Fruit fly (Drosophila melanogaster) whole organism, embryonic: Measurements from ENCODE around the gene pyd.

Experiments
- Atf3 ChIP-seq: fragments of 200-800 bp; sonication (Bioruptor generic); optimal IDR thresholded peaks from 3 replicates; lab custom pipeline; 2016; ENCODE audit warnings: missing biosample characterization, missing genetic modification characterization
- CG10274 ChIP-seq: fragments of 200-800 bp; sonication (Bioruptor generic); optimal IDR thresholded peaks from 3 replicates; lab custom pipeline; 2017; ENCODE audit warnings: missing biosample characterization, mild to moderate bottlenecking, missing genetic modification characterization
- CG10565 ChIP-seq: fragments of 200-800 bp; sonication (Bioruptor generic); optimal IDR thresholded peaks from 3 replicates; lab custom pipeline; 2016; ENCODE audit warnings: missing biosample characterization, mild to moderate bottlenecking, missing genetic modification characterization
- CG12236 ChIP-seq: fragments of 200-800 bp; sonication (Bioruptor generic); optimal IDR thresholded peaks from 2 replicates; lab custom pipeline; 2016; ENCODE audit warnings: missing biosample characterization, missing genetic modification characterization
- CG12942 ChIP-seq: fragments of 200-800 bp; sonication (Bioruptor generic); optimal IDR thresholded peaks from 3 replicates; lab custom pipeline; 2016; ENCODE audit warnings: missing biosample characterization, missing genetic modification characterization
- CG14667 ChIP-seq: fragments of 200-800 bp; sonication (Bioruptor generic); IDR thresholded peaks from 2 replicates; pipeline ENCODE4 v1.3.6; 2022; ENCODE audit warnings: missing biosample characterization, missing genetic modification characterization
- CG15073 ChIP-seq: fragments of 200-800 bp; sonication (Bioruptor generic); optimal IDR thresholded peaks from 2 replicates; lab custom pipeline; 2016; ENCODE audit warnings: missing biosample characterization, missing genetic modification characterization
- CG15269 ChIP-seq: fragments of 200-800 bp; sonication (Bioruptor generic); optimal IDR thresholded peaks from 2 replicates; lab custom pipeline; 2018; ENCODE audit warnings: missing biosample characterization, mild to moderate bottlenecking, missing genetic modification characterization, moderate library complexity
- CG1832 ChIP-seq: fragments of 200-800 bp; sonication (Bioruptor generic); optimal IDR thresholded peaks from 2 replicates; lab custom pipeline; 2017; ENCODE audit warnings: missing biosample characterization, mild to moderate bottlenecking, missing genetic modification characterization, inconsistent platforms
- CG18619 ChIP-seq: fragments of 200-800 bp; sonication (Bioruptor generic); optimal IDR thresholded peaks from 3 replicates; lab custom pipeline; 2017; ENCODE audit warnings: missing biosample characterization, mild to moderate bottlenecking, missing genetic modification characterization
- CG4424 ChIP-seq: fragments of 200-800 bp; sonication (Bioruptor generic); optimal IDR thresholded peaks from 3 replicates; lab custom pipeline; 2016; ENCODE audit warnings: missing biosample characterization, missing genetic modification characterization
- CG5953 ChIP-seq: fragments of 200-800 bp; sonication (Bioruptor generic); IDR thresholded peaks from 2 replicates; pipeline ENCODE4 v1.3.6; 2022; ENCODE audit warnings: missing biosample characterization, missing genetic modification characterization
- CG6254 ChIP-seq: fragments of 200-800 bp; sonication (Bioruptor generic); optimal IDR thresholded peaks from 3 replicates; lab custom pipeline; 2017; ENCODE audit warnings: mild to moderate bottlenecking, missing biosample characterization, missing genetic modification reagents, missing genetic modification characterization
- CG6689 ChIP-seq: fragments of 200-800 bp; sonication (Bioruptor generic); IDR thresholded peaks from 2 replicates; pipeline ENCODE4 v1.3.6; 2022; ENCODE audit warnings: missing biosample characterization, missing genetic modification characterization
- CG6791 ChIP-seq: fragments of 200-800 bp; sonication (Bioruptor generic); IDR thresholded peaks from 3 replicates; pipeline ENCODE4 v1.3.6; 2022; ENCODE audit warnings: missing biosample characterization, missing genetic modification characterization; ENCODE audit not compliant: partially characterized antibody
- CG7987 ChIP-seq: fragments of 200-800 bp; sonication (Bioruptor generic); optimal IDR thresholded peaks from 2 replicates; lab custom pipeline; 2018; ENCODE audit warnings: missing biosample characterization, mild to moderate bottlenecking, missing genetic modification characterization, moderate library complexity
- CG8359 ChIP-seq: fragments of 200-800 bp; sonication (Bioruptor generic); optimal IDR thresholded peaks from 2 replicates; lab custom pipeline; 2017; ENCODE audit warnings: missing biosample characterization, mild to moderate bottlenecking, missing genetic modification characterization, borderline replicate concordance
- CG8924 ChIP-seq: fragments of 200-800 bp; optimal IDR thresholded peaks from 3 replicates; lab custom pipeline; 2019; ENCODE audit warnings: missing biosample characterization, mild to moderate bottlenecking, missing genetic modification characterization, moderate library complexity
- CG9797 ChIP-seq: fragments of 200-800 bp; sonication (Bioruptor generic); optimal IDR thresholded peaks from 3 replicates; lab custom pipeline; 2018; ENCODE audit warnings: missing biosample characterization, mild to moderate bottlenecking, missing genetic modification characterization
- Deaf1 ChIP-seq: fragments of 200-800 bp; optimal IDR thresholded peaks from 3 replicates; lab custom pipeline; 2019; ENCODE audit warnings: missing biosample characterization, mild to moderate bottlenecking, missing genetic modification characterization, moderate library complexity
- Dll ChIP-seq: fragments of 200-800 bp; sonication (Bioruptor generic); IDR thresholded peaks from 4 replicates; pipeline ENCODE4 v1.3.6; 2022; ENCODE audit warnings: missing biosample characterization, missing genetic modification characterization; ENCODE audit not compliant: partially characterized antibody
- Doc2 ChIP-seq: fragments of 200-800 bp; sonication (Bioruptor generic); IDR thresholded peaks from 2 replicates; pipeline ENCODE4 v1.3.6; 2022; ENCODE audit warnings: missing biosample characterization, missing genetic modification characterization
- E2f1 ChIP-seq: fragments of 200-800 bp; sonication (Bioruptor generic); IDR thresholded peaks from 2 replicates; pipeline ENCODE4 v1.3.6; 2022; ENCODE audit warnings: missing biosample characterization, missing genetic modification characterization
- Ets97D ChIP-seq: fragments of 200-800 bp; sonication (Bioruptor generic); optimal IDR thresholded peaks from 3 replicates; lab custom pipeline; 2016; ENCODE audit warnings: missing biosample characterization, missing genetic modification characterization
- Hr39 ChIP-seq: fragments of >200 bp; optimal IDR thresholded peaks from 2 replicates; lab custom pipeline; 2017
- Lim3 ChIP-seq: fragments of 200-800 bp; sonication (Bioruptor generic); IDR thresholded peaks from 2 replicates; pipeline ENCODE4 v1.3.6; 2022; ENCODE audit warnings: missing biosample characterization, missing genetic modification characterization
- Lpt ChIP-seq: fragments of >200 bp; optimal IDR thresholded peaks from 2 replicates; lab custom pipeline; 2018; ENCODE audit warnings: missing biosample characterization, missing genetic modification characterization
- MTF-1 ChIP-seq: fragments of 200-800 bp; sonication (Bioruptor generic); optimal IDR thresholded peaks from 2 replicates; lab custom pipeline; 2018; ENCODE audit warnings: missing biosample characterization, mild to moderate bottlenecking, missing genetic modification characterization, borderline replicate concordance
- Nf-YB ChIP-seq: fragments of 200-800 bp; sonication (Bioruptor generic); optimal IDR thresholded peaks from 3 replicates; lab custom pipeline; 2019; ENCODE audit warnings: missing biosample characterization, mild to moderate bottlenecking, missing genetic modification characterization, moderate library complexity
- Nf-YC ChIP-seq: fragments of 200-800 bp; optimal IDR thresholded peaks from 3 replicates; lab custom pipeline; 2019; ENCODE audit warnings: missing biosample characterization, mild to moderate bottlenecking, missing genetic modification characterization, moderate library complexity
- Rx ChIP-seq: fragments of 200-800 bp; sonication (Bioruptor generic); IDR thresholded peaks from 2 replicates; pipeline ENCODE4 v1.3.6; 2022; ENCODE audit warnings: missing biosample characterization, missing genetic modification characterization
- Side ChIP-seq: fragments of 200-800 bp; sonication (Bioruptor generic); optimal IDR thresholded peaks from 2 replicates; lab custom pipeline; 2016; ENCODE audit warnings: missing biosample characterization, missing genetic modification characterization
- Sin3A ChIP-seq: fragments of >200 bp; optimal IDR thresholded peaks from 2 replicates; lab custom pipeline; 2018
- Xrp1 ChIP-seq: fragments of 200-800 bp; sonication (Bioruptor generic); IDR thresholded peaks from 2 replicates; pipeline ENCODE4 v1.3.6; 2022; ENCODE audit warnings: missing biosample characterization, missing genetic modification characterization
- ara ChIP-seq: fragments of 200-800 bp; sonication (Bioruptor generic); IDR thresholded peaks from 2 replicates; pipeline ENCODE4 v1.3.6; 2022; ENCODE audit warnings: missing biosample characterization, missing genetic modification characterization
- bsh ChIP-seq, 2 experiments: fragments of 200-800 bp; sonication (Bioruptor generic); optimal IDR thresholded peaks; 2 replicates each; lab custom pipeline; 2017 to 2018; ENCODE audit warnings: mild to moderate bottlenecking in 2 of 2, missing biosample characterization in 2 of 2, missing genetic modification characterization in 2 of 2, moderate library complexity in 1 of 2
- chm ChIP-seq: fragments of 200-800 bp; sonication (Bioruptor generic); IDR thresholded peaks from 2 replicates; pipeline ENCODE4 v1.3.6; 2022; ENCODE audit warnings: missing biosample characterization, missing genetic modification characterization
- dimm ChIP-seq: fragments of 200-800 bp; sonication (Bioruptor generic); IDR thresholded peaks from 2 replicates; pipeline ENCODE4 v1.3.6; 2022; ENCODE audit warnings: missing biosample characterization, missing genetic modification characterization
- esg ChIP-seq: fragments of 200-800 bp; sonication (Bioruptor generic); conservative IDR thresholded peaks from 2 replicates; pipeline ENCODE4 v1.3.6; 2022; ENCODE audit warnings: missing biosample characterization, missing genetic modification characterization
- fd102C ChIP-seq: fragments of 200-800 bp; sonication (Bioruptor generic); optimal IDR thresholded peaks from 2 replicates; lab custom pipeline; 2018; ENCODE audit warnings: missing biosample characterization, mild to moderate bottlenecking, missing genetic modification characterization, moderate library complexity
- gsb-n ChIP-seq: fragments of 200-800 bp; sonication (Bioruptor generic); optimal IDR thresholded peaks from 3 replicates; lab custom pipeline; 2018; ENCODE audit warnings: missing biosample characterization, mild to moderate bottlenecking, missing genetic modification characterization
- jigr1 ChIP-seq: fragments of 200-800 bp; sonication (Bioruptor generic); IDR thresholded peaks from 3 replicates; pipeline ENCODE4 v1.3.6; 2022; ENCODE audit warnings: missing biosample characterization, missing genetic modification characterization
- jumu ChIP-seq: fragments of 200-800 bp; sonication (Bioruptor generic); optimal IDR thresholded peaks from 3 replicates; lab custom pipeline; 2016; ENCODE audit warnings: missing biosample characterization, missing genetic modification characterization
- kah ChIP-seq: fragments of 200-800 bp; sonication (Bioruptor generic); optimal IDR thresholded peaks from 2 replicates; lab custom pipeline; 2018; ENCODE audit warnings: missing biosample characterization, mild to moderate bottlenecking, missing genetic modification characterization
- nerfin-2 ChIP-seq: fragments of 200-800 bp; sonication (Bioruptor generic); IDR thresholded peaks from 2 replicates; pipeline ENCODE4 v1.3.6; 2022; ENCODE audit warnings: missing biosample characterization, missing genetic modification characterization; ENCODE audit not compliant: partially characterized antibody
- org-1 ChIP-seq: fragments of 200-800 bp; sonication (Bioruptor generic); optimal IDR thresholded peaks from 2 replicates; lab custom pipeline; 2017; ENCODE audit warnings: missing biosample characterization, missing genetic modification characterization
- repo ChIP-seq: fragments of 200-800 bp; sonication (Bioruptor generic); optimal IDR thresholded peaks from 2 replicates; lab custom pipeline; 2016; ENCODE audit warnings: missing biosample characterization, missing genetic modification characterization
- row ChIP-seq: fragments of 200-800 bp; sonication (Bioruptor generic); IDR thresholded peaks from 3 replicates; pipeline ENCODE4 v1.3.6; 2022; ENCODE audit warnings: missing biosample characterization, missing genetic modification characterization
- sd ChIP-seq: fragments of 200-800 bp; sonication (Bioruptor generic); optimal IDR thresholded peaks from 3 replicates; lab custom pipeline; 2018; ENCODE audit warnings: missing biosample characterization, mild to moderate bottlenecking, missing genetic modification characterization, moderate library complexity
- shn ChIP-seq: fragments of 200-800 bp; sonication (Bioruptor generic); optimal IDR thresholded peaks from 3 replicates; lab custom pipeline; 2016; ENCODE audit warnings: missing biosample characterization, missing genetic modification characterization
- twi ChIP-seq: fragments of 200-800 bp; optimal IDR thresholded peaks from 2 replicates; lab custom pipeline; 2019; ENCODE audit warnings: missing biosample characterization, mild to moderate bottlenecking, missing genetic modification characterization, moderate library complexity

pyd gene

dm6 chr3R:8788722-8789400 is 142.8 kb downstream of the pyd start (continued):
- TF ChIP-seq bsh (GFP tag; optimal IDR thresholded peaks at IDR 0.05; lab: Kevin White, UChicago), result peak; percentile 54 to 68
- peak; percentile 67 for TF ChIP-seq E2f1 (GFP tag; lab: Robert Waterston, UW)
- TF ChIP-seq gsb-n, result peak; percentile 2
- TF ChIP-seq CG8359 (GFP tag; lab: Kevin White, UChicago), result no peak
- no peak for TF ChIP-seq Side (GFP tag; lab: Kevin White, UChicago)
- no peak for TF ChIP-seq CG1832 (GFP tag; lab: Kevin White, UChicago)
- no peak for TF ChIP-seq sd
- no peak for TF ChIP-seq Dll
- peak; percentile 7 for TF ChIP-seq kah (GFP tag; lab: Kevin White, UChicago)
- TF ChIP-seq Hr39 (lab: Kevin White, UChicago), result no peak
- TF ChIP-seq CG12236, result no peak
- no peak for TF ChIP-seq CG18619 (GFP tag; lab: Kevin White, UChicago)
- no peak for TF ChIP-seq Atf3
- TF ChIP-seq CG10565 (GFP tag; lab: Kevin White, UChicago), result no peak
- TF ChIP-seq repo (GFP tag; lab: Kevin White, UChicago), result no peak
- peak; percentile 52; the same call in 1 of the 2 replicates for TF ChIP-seq CG14667 (GFP tag; lab: Robert Waterston, UW)
- TF ChIP-seq jigr1 (GFP tag; lab: Robert Waterston, UW), result peak; percentile 65; the same call in 2 of the 3 replicates
- no peak for TF ChIP-seq Ets97D (GFP tag; lab: Kevin White, UChicago)
- no peak for TF ChIP-seq CG15073 (GFP tag; lab: Kevin White, UChicago)
- TF ChIP-seq CG15269 (tag; lab: Kevin White, UChicago), result peak; percentile 52
- peak; percentile 53 for TF ChIP-seq CG8924 (tag; lab: Kevin White, UChicago)
- no peak for TF ChIP-seq chm (GFP tag; lab: Robert Waterston, UW)
- peak; percentile 75 for TF ChIP-seq CG6689 (GFP tag; lab: Robert Waterston, UW)
- TF ChIP-seq Rx (GFP tag; lab: Robert Waterston, UW), result peak; percentile 77
- TF ChIP-seq shn (GFP tag; lab: Kevin White, UChicago), result no peak
- peak; percentile 12 for TF ChIP-seq Nf-YB (GFP tag; lab: Kevin White, UChicago)
- TF ChIP-seq CG5953 (GFP tag; lab: Robert Waterston, UW), result peak; percentile 70
- TF ChIP-seq CG12942, result no peak
- no peak for TF ChIP-seq fd102C (GFP tag; lab: Kevin White, UChicago)
- peak; percentile 58 for TF ChIP-seq CG6254 (GFP tag; lab: Kevin White, UChicago)
- TF ChIP-seq CG10274 (GFP tag; lab: Kevin White, UChicago), result no peak
- TF ChIP-seq Nf-YC (tag; lab: Kevin White, UChicago), result no peak
- no peak for TF ChIP-seq Lim3
- TF ChIP-seq Doc2, result no peak
- TF ChIP-seq org-1, result no peak
- TF ChIP-seq row (GFP tag; lab: Robert Waterston, UW), result peak; percentile 52
- no peak for TF ChIP-seq CG9797 (GFP tag; lab: Kevin White, UChicago)
- no peak for TF ChIP-seq Lpt (GFP tag; lab: Kevin White, UChicago)
- no peak for TF ChIP-seq Sin3A
- TF ChIP-seq nerfin-2, result no peak
- TF ChIP-seq dimm (GFP tag; lab: Robert Waterston, UW), result peak; percentile 71
- peak; percentile 82 for TF ChIP-seq ara (GFP tag; lab: Robert Waterston, UW)
- TF ChIP-seq CG7987 (GFP tag; lab: Kevin White, UChicago), result no peak
- peak; percentile 62 for TF ChIP-seq Xrp1
- peak; percentile 50 for TF ChIP-seq CG4424 (GFP tag; lab: Kevin White, UChicago)
- no peak for TF ChIP-seq twi (tag; lab: Kevin White, UChicago)
- TF ChIP-seq CG6791 (GFP tag; lab: Robert Waterston, UW), result 0 out of 3 replicates have a peak, but pooled peaks have one; percentile 41
- TF ChIP-seq MTF-1 (GFP tag; lab: Kevin White, UChicago), result no peak
- TF ChIP-seq Deaf1, result no peak
- no peak for TF ChIP-seq jumu
- peak; percentile 49 for TF ChIP-seq esg (GFP tag; lab: Robert Waterston, UW)
